Fruit fly (Drosophila melanogaster): ENCODE results near the gene CG34175.

CG34175 gene

dm6 chr2L:3354642-3355380 is 43.0 kb upstream of the CG34175 start, which contains the start of gene E23 (continued):
- TF ChIP-seq az2 (GFP tag; optimal IDR thresholded peaks at IDR 0.05) (peak; percentile 99), CG13123 (GFP tag; optimal IDR thresholded peaks at IDR 0.05) (peak; percentile 97), CG34224 (GFP tag; IDR thresholded peaks at IDR 0.05; ENCODE audit: partially characterized antibody) (peak; percentile 52; the same call in 2 of the 3 replicates), NfI (GFP tag; optimal IDR thresholded peaks at IDR 0.05) (peak; percentile 99), CG9932 (GFP tag; IDR thresholded peaks at IDR 0.05) (peak; percentile 97), CG11093 (GFP tag; IDR thresholded peaks at IDR 0.05) (peak; percentile 96), peb (GFP tag; IDR thresholded peaks at IDR 0.05) (peak; percentile 97), ken (GFP tag; IDR thresholded peaks at IDR 0.05) (peak; percentile 97), oc (tag; optimal IDR thresholded peaks at IDR 0.05) (peak; percentile 99), CG14050 (GFP tag; IDR thresholded peaks at IDR 0.05) (peak; percentile 97), CG15269 (tag; optimal IDR thresholded peaks at IDR 0.05) (peak; percentile 99), CG1792 (GFP tag; optimal IDR thresholded peaks at IDR 0.05) (peak; percentile 86), CG2712 (tag; optimal IDR thresholded peaks at IDR 0.05) (peak; percentile 100), cas (GFP tag; IDR thresholded peaks at IDR 0.05) (peak; percentile 95), hkb (optimal IDR thresholded peaks at IDR 0.05) (no peak), hkb (GFP tag; IDR thresholded peaks at IDR 0.05) (peak; percentile 99), CG1832 (GFP tag; optimal IDR thresholded peaks at IDR 0.05) (no peak), Sry-δ (GFP tag; optimal IDR thresholded peaks at IDR 0.05) (peak; percentile 51), CG34376 (GFP tag; optimal IDR thresholded peaks at IDR 0.05) (peak; percentile 96), Med (GFP tag) (peak; percentile 98), org-1 (GFP tag; optimal IDR thresholded peaks at IDR 0.05) (peak; percentile 99), NC2α (GFP tag; optimal IDR thresholded peaks at IDR 0.05) (peak; percentile 85), Atf-2 (GFP tag; optimal IDR thresholded peaks at IDR 0.05) (peak; percentile 95), CG5245 (GFP tag; optimal IDR thresholded peaks at IDR 0.05) (peak; percentile 97), CG4404 (GFP tag; IDR thresholded peaks at IDR 0.05) (peak; percentile 94), Hr51 (GFP tag; optimal IDR thresholded peaks at IDR 0.05) (peak; percentile 96 to 100), CG32532 (GFP tag; IDR thresholded peaks at IDR 0.05) (peak; percentile 98), CG10959 (GFP tag; IDR thresholded peaks at IDR 0.05) (peak; percentile 95), CG9817 (tag; optimal IDR thresholded peaks at IDR 0.05) (peak; percentile 97), Dip3 (GFP tag; optimal IDR thresholded peaks at IDR 0.05) (peak; percentile 93), CG2120 (GFP tag; optimal IDR thresholded peaks at IDR 0.05) (peak; percentile 98), CG2116 (GFP tag; optimal IDR thresholded peaks at IDR 0.05) (peak; percentile 93), CG7745 (tag; optimal IDR thresholded peaks at IDR 0.05) (peak; percentile 58), CG14965 (GFP tag; optimal IDR thresholded peaks at IDR 0.05; ENCODE audit: borderline replicate concordance) (peak; percentile 20), CG13296 (GFP tag; optimal IDR thresholded peaks at IDR 0.05) (peak; percentile 98), zfh1 (GFP tag; IDR thresholded peaks at IDR 0.05) (peak; percentile 98), CG8478 (optimal IDR thresholded peaks at IDR 0.05) (no peak), CG13424 (tag; optimal IDR thresholded peaks at IDR 0.05) (peak; percentile 99), h (optimal IDR thresholded peaks at IDR 0.05) (no peak), HmgD (GFP tag; optimal IDR thresholded peaks at IDR 0.05) (peak; percentile 89), CG12659 (GFP tag; optimal IDR thresholded peaks at IDR 0.05) (peak; percentile 99), CG3065 (GFP tag; optimal IDR thresholded peaks at IDR 0.05) (peak; percentile 96), Dip2 (GFP tag; IDR thresholded peaks at IDR 0.05) (peak; percentile 74; the same call in 1 of the 2 replicates), CG9797 (GFP tag; optimal IDR thresholded peaks at IDR 0.05) (peak; percentile 56), Sin3A (optimal IDR thresholded peaks at IDR 0.05) (no peak), CG1647 (GFP tag; optimal IDR thresholded peaks at IDR 0.05) (peak; percentile 94), Lhr (GFP tag; optimal IDR thresholded peaks at IDR 0.05) (peak; percentile 97), CG15514 (GFP tag; optimal IDR thresholded peaks at IDR 0.05) (peak; percentile 90), exex (tag; optimal IDR thresholded peaks at IDR 0.05) (peak; percentile 88), cato (GFP tag; optimal IDR thresholded peaks at IDR 0.05; ENCODE audit: borderline replicate concordance) (peak; percentile 98), CG6854 (GFP tag; optimal IDR thresholded peaks at IDR 0.05) (peak; percentile 96)
